Fruit fly (Drosophila melanogaster) whole organism, embryonic: Measurements from ENCODE around the gene CG6040.
A peak's percentile ranks its signal among the peaks of the same experiment; 100 is the strongest.

Experiments used
- Abd-B ChIP-seq: fragments of 200-800 bp; sonication (Bioruptor generic); optimal IDR thresholded peaks from 2 replicates; lab custom pipeline; 2018; ENCODE audit warnings: missing biosample characterization, mild to moderate bottlenecking, missing genetic modification characterization, moderate library complexity
- Aef1 ChIP-seq: fragments of 200-800 bp; sonication (Bioruptor generic); IDR thresholded peaks from 3 replicates; pipeline ENCODE4 v1.3.6; 2022; ENCODE audit warnings: missing biosample characterization, missing genetic modification characterization
- Atf6 ChIP-seq: fragments of 200-800 bp; sonication (Bioruptor generic); IDR thresholded peaks from 2 replicates; pipeline ENCODE4 v1.3.6; 2022; ENCODE audit warnings: missing biosample characterization, missing genetic modification characterization
- B-H1 ChIP-seq: fragments of 200-800 bp; sonication (Bioruptor generic); IDR thresholded peaks from 3 replicates; pipeline ENCODE4 v1.3.6; 2022; ENCODE audit warnings: missing biosample characterization, missing genetic modification characterization
- CG12769 ChIP-seq: fragments of 200-800 bp; sonication (Bioruptor generic); optimal IDR thresholded peaks from 2 replicates; lab custom pipeline; 2019; ENCODE audit warnings: missing biosample characterization, mild to moderate bottlenecking, missing genetic modification characterization, moderate library complexity
- CG13424 ChIP-seq: fragments of 200-800 bp; sonication (Bioruptor generic); optimal IDR thresholded peaks from 2 replicates; lab custom pipeline; 2019; ENCODE audit warnings: missing biosample characterization, mild to moderate bottlenecking, missing genetic modification characterization, moderate library complexity
- CG14014 ChIP-seq: fragments of 200-800 bp; sonication (Bioruptor generic); IDR thresholded peaks from 2 replicates; pipeline ENCODE4 v1.3.6; 2022; ENCODE audit warnings: missing biosample characterization, missing genetic modification characterization
- CG16815 ChIP-seq: fragments of 200-800 bp; sonication (Bioruptor generic); optimal IDR thresholded peaks from 3 replicates; lab custom pipeline; 2017; ENCODE audit warnings: missing biosample characterization, mild to moderate bottlenecking, missing genetic modification characterization
- CG18262 ChIP-seq: fragments of 200-800 bp; optimal IDR thresholded peaks from 3 replicates; lab custom pipeline; 2019; ENCODE audit warnings: missing biosample characterization, mild to moderate bottlenecking, missing genetic modification characterization, moderate library complexity
- CG31224 ChIP-seq: fragments of 200-800 bp; sonication (Bioruptor generic); IDR thresholded peaks from 2 replicates; pipeline ENCODE4 v1.3.6; 2022; ENCODE audit warnings: missing biosample characterization, missing genetic modification characterization
- CG32532 ChIP-seq: fragments of 200-800 bp; sonication (Bioruptor generic); IDR thresholded peaks from 2 replicates; pipeline ENCODE4 v1.3.6; 2022; ENCODE audit warnings: missing biosample characterization, missing genetic modification characterization
- CG33557 ChIP-seq: fragments of 200-800 bp; sonication (Bioruptor generic); optimal IDR thresholded peaks from 2 replicates; lab custom pipeline; 2019; ENCODE audit warnings: missing biosample characterization, mild to moderate bottlenecking, missing genetic modification characterization, moderate library complexity
- CG3726 ChIP-seq: fragments of 200-800 bp; sonication (Bioruptor generic); IDR thresholded peaks from 3 replicates; pipeline ENCODE4, ENCODE4 v1.3.6; 2022; ENCODE audit warnings: missing biosample characterization, missing genetic modification characterization
- CG4617 ChIP-seq: fragments of 200-800 bp; sonication (Bioruptor generic); optimal IDR thresholded peaks from 3 replicates; lab custom pipeline; 2016; ENCODE audit warnings: missing biosample characterization, missing genetic modification characterization, borderline replicate concordance
- CG9215 ChIP-seq: fragments of 200-800 bp; sonication (Bioruptor generic); IDR thresholded peaks from 2 replicates; pipeline ENCODE4 v1.3.6; 2022; ENCODE audit warnings: missing biosample characterization, missing genetic modification characterization
- Drgx ChIP-seq: fragments of 200-800 bp; sonication (Bioruptor generic); IDR thresholded peaks from 2 replicates; pipeline ENCODE4 v1.3.6; 2022; ENCODE audit warnings: missing biosample characterization, missing genetic modification characterization
- Eip74EF ChIP-seq, 2 experiments: fragments of 200-800 bp in 1 of 2; fragments of >200 bp in 1 of 2; sonication (Bioruptor generic) in 1 of 2; optimal IDR thresholded peaks; 2 replicates each; lab custom pipeline; 2017 to 2019; ENCODE audit warnings: missing biosample characterization in 2 of 2, missing genetic modification characterization in 2 of 2, mild to moderate bottlenecking in 1 of 2, moderate library complexity in 1 of 2
- H15 ChIP-seq: fragments of 200-800 bp; sonication (Bioruptor generic); IDR thresholded peaks from 3 replicates; pipeline ENCODE4 v1.3.6; 2022; ENCODE audit warnings: missing biosample characterization, missing genetic modification characterization
- Hey ChIP-seq: fragments of 200-800 bp; sonication (Bioruptor generic); optimal IDR thresholded peaks from 3 replicates; lab custom pipeline; 2018; ENCODE audit warnings: missing biosample characterization, mild to moderate bottlenecking, missing genetic modification characterization
- Jarid2 ChIP-seq: fragments of 200-800 bp; sonication (Bioruptor generic); optimal IDR thresholded peaks from 3 replicates; lab custom pipeline; 2017; ENCODE audit warnings: mild to moderate bottlenecking, missing biosample characterization, missing genetic modification reagents, missing genetic modification characterization
- Meics ChIP-seq: fragments of 200-800 bp; sonication (Bioruptor generic); optimal IDR thresholded peaks from 2 replicates; lab custom pipeline; 2017; ENCODE audit warnings: missing biosample characterization, mild to moderate bottlenecking, missing genetic modification characterization
- Sox102F ChIP-seq: fragments of 200-800 bp; sonication (Bioruptor generic); optimal IDR thresholded peaks from 2 replicates; lab custom pipeline; 2018; ENCODE audit warnings: missing biosample characterization, mild to moderate bottlenecking, missing genetic modification characterization, moderate library complexity
- Vsx1 ChIP-seq: fragments of 200-800 bp; sonication (Bioruptor generic); optimal IDR thresholded peaks from 2 replicates; lab custom pipeline; 2017; ENCODE audit warnings: missing biosample characterization, mild to moderate bottlenecking, missing genetic modification characterization, missing genetic modification reagents
- ab ChIP-seq: fragments of 200-800 bp; sonication (Bioruptor generic); optimal IDR thresholded peaks from 2 replicates; lab custom pipeline; 2016; ENCODE audit warnings: missing biosample characterization, missing genetic modification characterization
- ap ChIP-seq: fragments of 200-800 bp; sonication (Bioruptor generic); IDR thresholded peaks from 2 replicates; pipeline ENCODE4 v1.3.6; 2022; ENCODE audit warnings: missing biosample characterization, missing genetic modification characterization
- ara ChIP-seq: fragments of 200-800 bp; sonication (Bioruptor generic); IDR thresholded peaks from 2 replicates; pipeline ENCODE4 v1.3.6; 2022; ENCODE audit warnings: missing biosample characterization, missing genetic modification characterization
- ato ChIP-seq: fragments of 200-800 bp; sonication (Bioruptor generic); IDR thresholded peaks from 2 replicates; pipeline ENCODE4 v1.3.6; 2022; ENCODE audit warnings: missing biosample characterization, missing genetic modification characterization; ENCODE audit not compliant: partially characterized antibody
- cwo ChIP-seq: fragments of 200-800 bp; sonication (Bioruptor generic); optimal IDR thresholded peaks from 3 replicates; lab custom pipeline; 2017; ENCODE audit warnings: missing biosample characterization, missing genetic modification characterization, mild to moderate bottlenecking, moderate library complexity, missing genetic modification reagents
- gfzf ChIP-seq: fragments of 200-800 bp; sonication (Bioruptor generic); optimal IDR thresholded peaks from 2 replicates; lab custom pipeline; 2016; ENCODE audit warnings: missing biosample characterization, mild to moderate bottlenecking, missing genetic modification characterization, moderate library complexity
- grau ChIP-seq: fragments of 200-800 bp; optimal IDR thresholded peaks from 3 replicates; lab custom pipeline; 2019; ENCODE audit warnings: missing biosample characterization, mild to moderate bottlenecking, missing genetic modification characterization, moderate library complexity
- ken ChIP-seq: fragments of 200-800 bp; sonication (Bioruptor generic); IDR thresholded peaks from 3 replicates; pipeline ENCODE4 v1.3.6; 2022; ENCODE audit warnings: missing biosample characterization, missing genetic modification characterization
- lbe ChIP-seq: fragments of 200-800 bp; sonication (Bioruptor generic); optimal IDR thresholded peaks from 2 replicates; lab custom pipeline; 2016; ENCODE audit warnings: missing biosample characterization, mild to moderate bottlenecking, missing genetic modification characterization
- lov ChIP-seq, 2 experiments: fragments of 200-800 bp in 1 of 2; fragments of >200 bp in 1 of 2; sonication (Bioruptor generic) in 1 of 2; IDR thresholded peaks in 1 of 2; optimal IDR thresholded peaks in 1 of 2; 2 replicates in 1 of 2; 3 replicates in 1 of 2; pipeline versions ENCODE4 v1.3.6 to Lab custom; 2017 to 2022; ENCODE audit warnings: missing biosample characterization in 1 of 2, missing genetic modification characterization in 1 of 2
- nerfin-1 ChIP-seq: fragments of 200-800 bp; sonication (Bioruptor generic); optimal IDR thresholded peaks from 3 replicates; lab custom pipeline; 2019; ENCODE audit warnings: missing biosample characterization, mild to moderate bottlenecking, missing genetic modification characterization, moderate library complexity
- nerfin-2 ChIP-seq: fragments of 200-800 bp; sonication (Bioruptor generic); IDR thresholded peaks from 2 replicates; pipeline ENCODE4 v1.3.6; 2022; ENCODE audit warnings: missing biosample characterization, missing genetic modification characterization; ENCODE audit not compliant: partially characterized antibody
- nom ChIP-seq: fragments of 200-800 bp; sonication (Bioruptor generic); optimal IDR thresholded peaks from 2 replicates; lab custom pipeline; 2017; ENCODE audit warnings: missing biosample characterization, missing genetic modification characterization, mild to moderate bottlenecking, moderate library complexity, missing genetic modification reagents
- phol ChIP-seq: fragments of 200-800 bp; sonication (Bioruptor generic); optimal IDR thresholded peaks from 3 replicates; lab custom pipeline; 2018; ENCODE audit warnings: missing biosample characterization, mild to moderate bottlenecking, missing genetic modification characterization, moderate library complexity
- ranshi ChIP-seq: fragments of 200-800 bp; sonication (Bioruptor generic); IDR thresholded peaks from 2 replicates; pipeline ENCODE4 v1.3.6; 2022; ENCODE audit warnings: missing biosample characterization, missing genetic modification characterization
- sob ChIP-seq: fragments of 200-800 bp; sonication (Bioruptor generic); IDR thresholded peaks from 2 replicates; pipeline ENCODE4 v1.3.6; 2022; ENCODE audit warnings: missing biosample characterization, missing genetic modification characterization
- stc ChIP-seq: fragments of 200-800 bp; sonication (Bioruptor generic); IDR thresholded peaks from 2 replicates; pipeline ENCODE4 v1.3.6; 2022; ENCODE audit warnings: missing biosample characterization, missing genetic modification characterization
- tio ChIP-seq: fragments of 200-800 bp; sonication (Bioruptor generic); optimal IDR thresholded peaks from 2 replicates; lab custom pipeline; 2017; ENCODE audit warnings: missing biosample characterization, missing genetic modification characterization, inconsistent platforms
- trem ChIP-seq: fragments of 200-800 bp; optimal IDR thresholded peaks from 3 replicates; lab custom pipeline; 2019; ENCODE audit warnings: missing biosample characterization, mild to moderate bottlenecking, missing genetic modification characterization, moderate library complexity
- tup ChIP-seq: fragments of 200-800 bp; sonication (Bioruptor generic); optimal IDR thresholded peaks from 2 replicates; lab custom pipeline; 2016; ENCODE audit warnings: missing biosample characterization, mild to moderate bottlenecking, missing genetic modification characterization, moderate library complexity
- unc-4 ChIP-seq: fragments of 200-800 bp; sonication (Bioruptor generic); IDR thresholded peaks from 2 replicates; pipeline ENCODE4 v1.3.6; 2022; ENCODE audit warnings: missing biosample characterization, missing genetic modification characterization; ENCODE audit not compliant: partially characterized antibody

The CG6040 gene

DNA sequence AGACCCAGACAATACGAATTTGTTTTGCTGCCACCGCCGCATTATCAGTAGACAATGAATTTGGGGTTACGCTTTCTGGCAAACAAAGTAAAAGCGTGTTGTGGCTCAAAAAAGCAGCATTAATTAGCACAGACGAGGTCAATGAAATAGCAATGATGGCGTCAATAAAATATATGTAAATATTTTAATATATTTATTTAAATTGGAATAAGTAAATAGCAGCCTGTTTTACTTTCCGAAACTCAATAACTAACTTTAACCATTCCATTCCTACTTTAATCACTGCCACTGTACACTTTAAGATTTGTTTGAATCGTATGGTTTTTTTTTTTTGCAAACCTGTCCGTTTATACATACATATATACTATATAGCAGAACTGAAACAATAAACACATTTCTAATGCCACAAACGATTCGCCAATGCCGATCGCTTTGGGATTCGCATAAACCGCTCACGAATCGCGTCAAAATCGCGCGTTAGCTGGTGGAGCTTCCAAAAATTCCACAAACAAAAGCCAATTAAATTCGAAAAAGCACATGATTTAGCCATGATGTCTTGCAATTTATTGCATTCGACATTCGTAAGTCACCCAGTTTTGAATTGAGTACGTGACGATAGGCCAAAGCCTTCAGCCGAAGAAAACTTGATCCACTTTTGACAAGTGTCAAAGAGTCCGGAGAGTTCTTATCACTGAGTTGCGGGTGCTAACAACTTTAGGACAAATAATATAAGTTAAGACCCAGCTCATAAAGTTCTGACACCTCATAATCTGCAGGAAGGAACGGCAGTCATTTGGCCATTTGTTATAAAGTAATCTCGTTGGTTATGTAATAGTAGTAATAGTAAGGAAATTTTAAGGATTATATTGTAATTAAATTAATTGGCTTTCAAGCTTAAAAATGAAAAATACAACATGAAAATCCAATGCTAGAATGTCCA lies 55.4 kb downstream of the CG6040 start (continued):
- TF ChIP-seq phol (tag; lab: Kevin White, UChicago): peak; percentile 28
- TF ChIP-seq Vsx1: peak; percentile 36
- no peak for TF ChIP-seq lov (optimal IDR thresholded peaks at IDR 0.05; lab: Kevin White, UChicago)
- 0 out of 3 replicates have a peak, but pooled peaks have one; percentile 13 for TF ChIP-seq lov (GFP tag; IDR thresholded peaks at IDR 0.05; lab: Robert Waterston, UW)
- TF ChIP-seq CG12769 (tag; lab: Kevin White, UChicago): peak; percentile 9
- peak; percentile 55 for TF ChIP-seq sob (GFP tag; lab: Robert Waterston, UW)
- peak; percentile 27; the same call in 1 of the 2 replicates for TF ChIP-seq ranshi
- peak; percentile 44 for TF ChIP-seq lbe
- TF ChIP-seq cwo: peak; percentile 32
- peak; percentile 40; the same call in 1 of the 3 replicates for TF ChIP-seq B-H1 (GFP tag; lab: Robert Waterston, UW)
- TF ChIP-seq Sox102F (GFP tag; lab: Kevin White, UChicago): peak; percentile 63
- TF ChIP-seq CG13424 (tag; lab: Kevin White, UChicago): peak; percentile 27
- peak; percentile 58 for TF ChIP-seq CG31224 (GFP tag; lab: Robert Waterston, UW)
- peak; percentile 29; the same call in 1 of the 3 replicates for TF ChIP-seq ken (GFP tag; lab: Robert Waterston, UW)
- TF ChIP-seq CG9215 (GFP tag; lab: Robert Waterston, UW): peak; percentile 34; the same call in 1 of the 2 replicates
- peak; percentile 10 for TF ChIP-seq CG18262 (tag; lab: Kevin White, UChicago)
- peak; percentile 66; the same call in 1 of the 2 replicates for TF ChIP-seq CG32532
- no peak for TF ChIP-seq Jarid2 (GFP tag; lab: Kevin White, UChicago)
- TF ChIP-seq tup (GFP tag; lab: Kevin White, UChicago): no peak
- peak; percentile 46 for TF ChIP-seq stc

DNA sequence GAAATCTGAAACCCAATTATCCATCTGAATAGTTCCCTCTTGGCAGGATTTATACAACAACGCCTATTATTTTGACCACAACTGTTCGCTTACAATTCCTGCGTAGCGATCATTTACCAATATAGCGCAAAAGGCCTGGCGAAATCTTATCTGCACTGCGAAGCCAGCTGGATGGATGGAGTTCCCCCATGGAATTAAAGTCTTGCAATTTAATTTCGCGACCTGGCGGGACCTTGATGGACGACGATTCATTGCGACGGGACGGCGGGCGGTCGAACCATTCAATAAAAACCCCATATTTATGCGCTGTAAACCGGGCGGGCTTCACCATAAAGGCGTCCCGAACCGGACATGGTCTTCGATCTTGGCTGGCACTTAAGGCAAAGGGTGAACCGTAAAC lies 56.1 kb downstream of the CG6040 start:
- TF ChIP-seq ara (GFP tag; lab: Robert Waterston, UW) (0 out of 2 replicates have a peak, but pooled peaks have one; percentile 8), Drgx (GFP tag; lab: Robert Waterston, UW) (0 out of 2 replicates have a peak, but pooled peaks have one; percentile 9), CG33557 (GFP tag; lab: Kevin White, UChicago) (no peak), H15 (GFP tag; lab: Robert Waterston, UW) (no peak), ap (GFP tag; lab: Robert Waterston, UW) (0 out of 2 replicates have a peak, but pooled peaks have one; percentile 7), trem (tag; lab: Kevin White, UChicago) (no peak), nom (peak; percentile 10)

DNA sequence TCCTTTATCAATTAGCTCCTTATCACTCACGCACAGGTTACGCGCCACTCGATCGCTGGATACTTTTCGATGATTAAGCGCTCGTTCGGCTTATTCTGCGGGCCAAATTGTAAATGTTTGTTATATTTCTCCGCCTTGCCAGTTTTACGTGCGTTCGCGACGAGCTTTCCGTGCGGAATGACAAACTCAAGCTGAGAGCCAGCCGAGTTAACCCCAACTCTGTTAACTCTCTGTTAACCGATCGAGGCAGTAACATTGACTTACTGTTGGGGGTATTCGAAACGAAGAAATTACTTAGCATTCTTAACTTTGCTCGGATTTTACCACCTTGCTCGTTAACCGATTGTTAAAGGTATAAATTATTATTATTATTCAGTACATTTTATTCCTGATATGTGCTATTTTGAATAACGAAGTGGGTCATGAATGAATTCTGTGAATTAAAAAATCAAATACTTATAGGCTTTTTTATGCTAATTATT lies 56.8 kb downstream of the CG6040 start, which contains the start of gene CG5835:
Gene CG5835 (minus strand): TSS at position 185 of the 482 bp plus-strand sequence.
- TF ChIP-seq ab (no peak), CG4617 (GFP tag; lab: Kevin White, UChicago) (no peak), Meics (peak; percentile 40), Abd-B (no peak), grau (peak; percentile 23), Eip74EF (GFP tag; optimal IDR thresholded peaks at IDR 0.05; lab: Kevin White, UChicago) (no peak), Hey (tag; lab: Kevin White, UChicago) (no peak), CG3726 (GFP tag; lab: Robert Waterston, UW) (no peak), nerfin-1 (tag; lab: Kevin White, UChicago) (no peak), CG14014 (0 out of 2 replicates have a peak, but pooled peaks have one; percentile 13), ato (GFP tag; lab: Robert Waterston, UW) (no peak), CG9215 (GFP tag; lab: Robert Waterston, UW) (no peak), CG16815 (GFP tag; lab: Kevin White, UChicago) (no peak), unc-4 (GFP tag; lab: Robert Waterston, UW) (0 out of 2 replicates have a peak, but pooled peaks have one; percentile 33), nerfin-2 (GFP tag; lab: Robert Waterston, UW) (no peak), Atf6 (GFP tag; lab: Robert Waterston, UW) (no peak), Aef1 (GFP tag; lab: Robert Waterston, UW) (no peak), gfzf (GFP tag; lab: Kevin White, UChicago) (no peak), tio (GFP tag; lab: Kevin White, UChicago) (no peak)
